Fruit fly (Drosophila melanogaster) whole organism, embryonic: Measurements from ENCODE around the gene CG9289.

Experiments
- Abd-B ChIP-seq: fragments of 200-800 bp; sonication (Bioruptor generic); optimal IDR thresholded peaks from 2 replicates; lab custom pipeline; 2018; ENCODE audit warnings: missing biosample characterization, mild to moderate bottlenecking, missing genetic modification characterization, moderate library complexity
- BEAF-32 ChIP-seq: fragments of 200-800 bp; sonication (Bioruptor generic); optimal IDR thresholded peaks from 3 replicates; lab custom pipeline; 2017; ENCODE audit warnings: missing biosample characterization, missing genetic modification characterization, mild to moderate bottlenecking, moderate library complexity, missing genetic modification reagents
- Bgb ChIP-seq: fragments of 200-800 bp; sonication (Bioruptor generic); IDR thresholded peaks from 2 replicates; pipeline ENCODE4 v1.3.6; 2022; ENCODE audit warnings: missing biosample characterization, missing genetic modification characterization; ENCODE audit not compliant: partially characterized antibody
- CG10267 ChIP-seq: fragments of 200-800 bp; sonication (Bioruptor generic); optimal IDR thresholded peaks from 2 replicates; lab custom pipeline; 2018; ENCODE audit warnings: missing biosample characterization, mild to moderate bottlenecking, missing genetic modification characterization, moderate library complexity
- CG10274 ChIP-seq: fragments of 200-800 bp; sonication (Bioruptor generic); optimal IDR thresholded peaks from 3 replicates; lab custom pipeline; 2017; ENCODE audit warnings: missing biosample characterization, mild to moderate bottlenecking, missing genetic modification characterization
- CG10654 ChIP-seq: fragments of 200-800 bp; sonication (Bioruptor generic); optimal IDR thresholded peaks from 2 replicates; lab custom pipeline; 2016; ENCODE audit warnings: missing biosample characterization, missing genetic modification characterization
- CG12391 ChIP-seq: fragments of 200-800 bp; sonication (Bioruptor generic); optimal IDR thresholded peaks from 3 replicates; lab custom pipeline; 2018; ENCODE audit warnings: missing biosample characterization, mild to moderate bottlenecking, missing genetic modification characterization, moderate library complexity
- CG12744 ChIP-seq: fragments of 200-800 bp; sonication (Bioruptor generic); optimal IDR thresholded peaks from 2 replicates; lab custom pipeline; 2016; ENCODE audit warnings: missing biosample characterization, missing genetic modification characterization
- CG13624 ChIP-seq: fragments of 200-800 bp; sonication (Bioruptor generic); optimal IDR thresholded peaks from 2 replicates; lab custom pipeline; 2016; ENCODE audit warnings: missing biosample characterization, missing genetic modification characterization
- CG14667 ChIP-seq: fragments of 200-800 bp; sonication (Bioruptor generic); IDR thresholded peaks from 2 replicates; pipeline ENCODE4 v1.3.6; 2022; ENCODE audit warnings: missing biosample characterization, missing genetic modification characterization
- CG14710 ChIP-seq: fragments of 200-800 bp; sonication (Bioruptor generic); optimal IDR thresholded peaks from 3 replicates; lab custom pipeline; 2019; ENCODE audit warnings: missing biosample characterization, mild to moderate bottlenecking, missing genetic modification characterization, moderate library complexity
- CG16813 ChIP-seq: fragments of 200-800 bp; sonication (Bioruptor generic); IDR thresholded peaks from 3 replicates; pipeline ENCODE4 v1.3.6; 2022; ENCODE audit warnings: missing biosample characterization, missing genetic modification characterization; ENCODE audit not compliant: partially characterized antibody
- CG2875 ChIP-seq: fragments of 200-800 bp; sonication (Bioruptor generic); optimal IDR thresholded peaks from 2 replicates; lab custom pipeline; 2017; ENCODE audit warnings: missing biosample characterization, mild to moderate bottlenecking, missing genetic modification characterization, missing genetic modification reagents
- CG32772 ChIP-seq: fragments of 200-800 bp; sonication (Bioruptor generic); IDR thresholded peaks from 2 replicates; pipeline ENCODE4 v1.3.6; 2022; ENCODE audit warnings: missing biosample characterization, missing genetic modification characterization
- CG3407 ChIP-seq: fragments of 200-800 bp; sonication (Bioruptor generic); optimal IDR thresholded peaks from 2 replicates; lab custom pipeline; 2018; ENCODE audit warnings: missing biosample characterization, mild to moderate bottlenecking, missing genetic modification characterization
- CG3995 ChIP-seq: fragments of 200-800 bp; sonication (Bioruptor generic); optimal IDR thresholded peaks from 3 replicates; lab custom pipeline; 2016; ENCODE audit warnings: missing biosample characterization, missing genetic modification characterization
- CG7987 ChIP-seq: fragments of 200-800 bp; sonication (Bioruptor generic); optimal IDR thresholded peaks from 2 replicates; lab custom pipeline; 2018; ENCODE audit warnings: missing biosample characterization, mild to moderate bottlenecking, missing genetic modification characterization, moderate library complexity
- CG8478 ChIP-seq: fragments of >200 bp; optimal IDR thresholded peaks from 2 replicates; lab custom pipeline; 2018
- CG9876 ChIP-seq: fragments of 200-800 bp; sonication (Bioruptor generic); optimal IDR thresholded peaks from 2 replicates; lab custom pipeline; 2016; ENCODE audit warnings: missing biosample characterization, missing genetic modification characterization
- CTCF ChIP-seq: fragments of 200-800 bp; sonication (Bioruptor generic); optimal IDR thresholded peaks from 2 replicates; lab custom pipeline; 2017; ENCODE audit warnings: missing biosample characterization, mild to moderate bottlenecking, missing genetic modification characterization, moderate library complexity
- Camta ChIP-seq: fragments of 200-800 bp; sonication (Bioruptor generic); optimal IDR thresholded peaks from 2 replicates; lab custom pipeline; 2016; ENCODE audit warnings: missing biosample characterization, missing genetic modification characterization
- Chrac-16 ChIP-seq: fragments of 200-800 bp; sonication (Bioruptor generic); optimal IDR thresholded peaks from 3 replicates; lab custom pipeline; 2016; ENCODE audit warnings: missing biosample characterization, missing genetic modification characterization
- D ChIP-seq, 2 experiments: fragments of 200-800 bp in 1 of 2; fragments of >200 bp in 1 of 2; sonication (Bioruptor generic) in 1 of 2; optimal IDR thresholded peaks; 2 replicates in 1 of 2; 3 replicates in 1 of 2; lab custom pipeline; 2017; ENCODE audit warnings: mild to moderate bottlenecking in 1 of 2, missing biosample characterization in 1 of 2, missing genetic modification characterization in 1 of 2, missing genetic modification reagents in 1 of 2
- Dad ChIP-seq: fragments of 200-800 bp; sonication (Bioruptor generic); optimal IDR thresholded peaks from 3 replicates; lab custom pipeline; 2016; ENCODE audit warnings: missing biosample characterization, missing genetic modification characterization
- Dp ChIP-seq: fragments of 200-800 bp; sonication (Bioruptor generic); optimal IDR thresholded peaks from 2 replicates; lab custom pipeline; 2018; ENCODE audit warnings: missing biosample characterization, mild to moderate bottlenecking, missing genetic modification characterization, moderate library complexity
- ERR ChIP-seq: fragments of 200-800 bp; sonication (Bioruptor generic); optimal IDR thresholded peaks from 2 replicates; lab custom pipeline; 2016; ENCODE audit warnings: missing biosample characterization, missing genetic modification characterization
- HmgZ ChIP-seq: fragments of 200-800 bp; sonication (Bioruptor generic); optimal IDR thresholded peaks from 2 replicates; lab custom pipeline; 2018; ENCODE audit warnings: missing biosample characterization, mild to moderate bottlenecking, missing genetic modification characterization
- Hmr ChIP-seq: fragments of 200-800 bp; sonication (Bioruptor generic); optimal IDR thresholded peaks from 3 replicates; lab custom pipeline; 2017; ENCODE audit warnings: mild to moderate bottlenecking, missing biosample characterization, missing genetic modification reagents, missing genetic modification characterization
- Nf-YC ChIP-seq: fragments of 200-800 bp; optimal IDR thresholded peaks from 3 replicates; lab custom pipeline; 2019; ENCODE audit warnings: missing biosample characterization, mild to moderate bottlenecking, missing genetic modification characterization, moderate library complexity
- Oli ChIP-seq: fragments of 200-800 bp; sonication (Bioruptor generic); optimal IDR thresholded peaks from 2 replicates; lab custom pipeline; 2018; ENCODE audit warnings: missing biosample characterization, mild to moderate bottlenecking, missing genetic modification characterization, moderate library complexity
- Sox100B ChIP-seq: fragments of 200-800 bp; sonication (Bioruptor generic); optimal IDR thresholded peaks from 3 replicates; lab custom pipeline; 2018; ENCODE audit warnings: missing biosample characterization, mild to moderate bottlenecking, missing genetic modification characterization
- Usf ChIP-seq: fragments of 200-800 bp; sonication (Bioruptor generic); optimal IDR thresholded peaks from 2 replicates; lab custom pipeline; 2017; ENCODE audit warnings: missing genotype, missing biosample characterization, missing genetic modification characterization
- Vsx1 ChIP-seq: fragments of 200-800 bp; sonication (Bioruptor generic); optimal IDR thresholded peaks from 2 replicates; lab custom pipeline; 2017; ENCODE audit warnings: missing biosample characterization, mild to moderate bottlenecking, missing genetic modification characterization, missing genetic modification reagents
- aop ChIP-seq: fragments of 200-800 bp; sonication (Bioruptor generic); IDR thresholded peaks from 2 replicates; pipeline ENCODE4 v1.3.6; 2022; ENCODE audit warnings: missing biosample characterization, missing genetic modification characterization
- az2 ChIP-seq: fragments of 200-800 bp; sonication (Bioruptor generic); optimal IDR thresholded peaks from 3 replicates; lab custom pipeline; 2016; ENCODE audit warnings: missing biosample characterization, missing genetic modification characterization
- caup ChIP-seq: fragments of 200-800 bp; sonication (Bioruptor generic); optimal IDR thresholded peaks from 3 replicates; lab custom pipeline; 2017; ENCODE audit warnings: missing biosample characterization, mild to moderate bottlenecking, missing genetic modification characterization, moderate library complexity; ENCODE audit not compliant: severe bottlenecking
- chinmo ChIP-seq: fragments of 200-800 bp; sonication (Bioruptor generic); IDR thresholded peaks from 4 replicates; pipeline ENCODE4 v1.3.6; 2022; ENCODE audit warnings: missing biosample characterization, missing genetic modification characterization; ENCODE audit not compliant: partially characterized antibody
- chn ChIP-seq: fragments of 200-800 bp; sonication (Bioruptor generic); optimal IDR thresholded peaks from 2 replicates; lab custom pipeline; 2016; ENCODE audit warnings: missing biosample characterization, missing genetic modification characterization
- dimm ChIP-seq: fragments of 200-800 bp; sonication (Bioruptor generic); IDR thresholded peaks from 2 replicates; pipeline ENCODE4 v1.3.6; 2022; ENCODE audit warnings: missing biosample characterization, missing genetic modification characterization
- dmrt11E ChIP-seq: fragments of 200-800 bp; sonication (Bioruptor generic); optimal IDR thresholded peaks from 3 replicates; lab custom pipeline; 2018; ENCODE audit warnings: missing biosample characterization, mild to moderate bottlenecking, missing genetic modification characterization, moderate library complexity
- exex ChIP-seq: fragments of 200-800 bp; sonication (Bioruptor generic); optimal IDR thresholded peaks from 4 replicates; lab custom pipeline; 2018; ENCODE audit warnings: missing biosample characterization, mild to moderate bottlenecking, missing genetic modification characterization, moderate library complexity
- grn ChIP-seq: fragments of 200-800 bp; sonication (Bioruptor generic); optimal IDR thresholded peaks from 3 replicates; lab custom pipeline; 2017; ENCODE audit warnings: missing biosample characterization, missing genetic modification characterization
- hb ChIP-seq: fragments of 200-800 bp; sonication (Bioruptor generic); IDR thresholded peaks from 3 replicates; pipeline ENCODE4 v1.3.6; 2022; ENCODE audit warnings: missing biosample characterization, missing genetic modification characterization; ENCODE audit not compliant: partially characterized antibody
- jumu ChIP-seq: fragments of 200-800 bp; sonication (Bioruptor generic); optimal IDR thresholded peaks from 3 replicates; lab custom pipeline; 2016; ENCODE audit warnings: missing biosample characterization, missing genetic modification characterization
- nmo ChIP-seq: fragments of 200-800 bp; sonication (Bioruptor generic); optimal IDR thresholded peaks from 2 replicates; lab custom pipeline; 2018; ENCODE audit warnings: missing biosample characterization, mild to moderate bottlenecking, missing genetic modification characterization, moderate library complexity
- odd ChIP-seq: fragments of 200-800 bp; sonication (Bioruptor generic); optimal IDR thresholded peaks from 2 replicates; lab custom pipeline; 2017; ENCODE audit warnings: missing biosample characterization, mild to moderate bottlenecking, missing genetic modification characterization
- pros ChIP-seq: fragments of 200-800 bp; sonication (Bioruptor generic); optimal IDR thresholded peaks from 3 replicates; lab custom pipeline; 2019; ENCODE audit warnings: missing biosample characterization, mild to moderate bottlenecking, missing genetic modification characterization, moderate library complexity
- sima ChIP-seq: fragments of 200-800 bp; sonication (Bioruptor generic); optimal IDR thresholded peaks from 2 replicates; lab custom pipeline; 2016; ENCODE audit warnings: missing biosample characterization, missing genetic modification characterization
- sug ChIP-seq: fragments of 200-800 bp; optimal IDR thresholded peaks from 2 replicates; lab custom pipeline; 2019; ENCODE audit warnings: missing biosample characterization, mild to moderate bottlenecking, missing genetic modification characterization, moderate library complexity

CG9289 gene

dm6 chr2L:8709413-8709812 is 25.2 kb upstream of the CG9289 start, which contains the start of gene Hnf4 (continued):
- no peak for TF ChIP-seq hb (GFP tag; lab: Robert Waterston, UW)
- TF ChIP-seq caup, result no peak
- no peak for TF ChIP-seq jumu (GFP tag; lab: Kevin White, UChicago)
- TF ChIP-seq Hmr (GFP tag; lab: Kevin White, UChicago), result peak; percentile 18
- TF ChIP-seq D (optimal IDR thresholded peaks at IDR 0.05; lab: Kevin White, UChicago), result no peak
- no peak for TF ChIP-seq D (GFP tag; optimal IDR thresholded peaks at IDR 0.05; lab: Kevin White, UChicago)
- no peak for TF ChIP-seq odd
- TF ChIP-seq grn (GFP tag; lab: Kevin White, UChicago), result peak; percentile 24
- peak; percentile 53 for TF ChIP-seq exex (tag; lab: Kevin White, UChicago)
- TF ChIP-seq Chrac-16 (GFP tag; lab: Kevin White, UChicago), result no peak
- no peak for TF ChIP-seq CG14667 (GFP tag; lab: Robert Waterston, UW)
- no peak for TF ChIP-seq az2 (GFP tag; lab: Kevin White, UChicago)
- TF ChIP-seq CG12744 (GFP tag; lab: Kevin White, UChicago), result peak; percentile 14
- no peak for TF ChIP-seq CG14710 (tag; lab: Kevin White, UChicago)
- TF ChIP-seq HmgZ (tag; lab: Kevin White, UChicago), result peak; percentile 68
- no peak for TF ChIP-seq Oli (tag; lab: Kevin White, UChicago)
- TF ChIP-seq Dad (GFP tag; lab: Kevin White, UChicago), result no peak
- no peak for TF ChIP-seq ERR
- TF ChIP-seq nmo, result peak; percentile 4
- TF ChIP-seq pros, result no peak
- TF ChIP-seq dmrt11E, result no peak
- TF ChIP-seq Sox100B, result no peak
- TF ChIP-seq CG16813 (GFP tag; lab: Robert Waterston, UW), result no peak
- no peak for TF ChIP-seq CG10274 (GFP tag; lab: Kevin White, UChicago)
- no peak for TF ChIP-seq CG2875 (GFP tag; lab: Kevin White, UChicago)
- no peak for TF ChIP-seq CG8478
- no peak for TF ChIP-seq sima
- TF ChIP-seq BEAF-32 (GFP tag; lab: Kevin White, UChicago), result peak; percentile 23
- peak; percentile 6 for TF ChIP-seq CG7987 (GFP tag; lab: Kevin White, UChicago)
- TF ChIP-seq CG32772 (GFP tag; lab: Robert Waterston, UW), result no peak
- peak; percentile 72 for TF ChIP-seq Vsx1
- no peak for TF ChIP-seq Usf (GFP tag; lab: Kevin White, UChicago)
- no peak for TF ChIP-seq dimm
- TF ChIP-seq CTCF, result peak; percentile 20
- TF ChIP-seq Dp (GFP tag; lab: Kevin White, UChicago), result peak; percentile 93
- no peak for TF ChIP-seq aop (GFP tag; lab: Robert Waterston, UW)
- no peak for TF ChIP-seq Nf-YC (tag; lab: Kevin White, UChicago)
- TF ChIP-seq CG3995, result peak; percentile 53
- TF ChIP-seq chn (GFP tag; lab: Kevin White, UChicago), result no peak
- TF ChIP-seq Camta, result no peak
- TF ChIP-seq CG10267 (tag; lab: Kevin White, UChicago), result no peak
- peak; percentile 28 for TF ChIP-seq sug (tag; lab: Kevin White, UChicago)
- peak; percentile 5 for TF ChIP-seq Abd-B (GFP tag; lab: Kevin White, UChicago)
- no peak for TF ChIP-seq CG10654 (GFP tag; lab: Kevin White, UChicago)
- TF ChIP-seq CG9876, result no peak
- TF ChIP-seq CG12391 (tag; lab: Kevin White, UChicago), result no peak
- TF ChIP-seq CG3407 (GFP tag; lab: Kevin White, UChicago), result no peak
- peak; percentile 72; the same call in 2 of the 4 replicates for TF ChIP-seq chinmo
- no peak for TF ChIP-seq CG13624
- TF ChIP-seq Bgb (GFP tag; lab: Robert Waterston, UW), result peak; percentile 56
